Worm (Caenorhabditis elegans): ENCODE measurements around the gene glb-9.

glb-9 gene

ce11 chrII:7525458-7525857, 6.3 kb upstream of the glb-9 start, which contains the start of the genes ZK1290.7 and rnh-1.1:
TSS of gene ZK1290.7 (minus strand) at chrII:7525558.
TSS of gene rnh-1.1 (plus strand) at chrII:7525738.
- no peak for TF ChIP-seq lim-6 (tag; optimal IDR thresholded peaks at IDR 0.05)
- TF ChIP-seq ceh-6 (GFP tag; optimal IDR thresholded peaks at IDR 0.05): no peak
- no peak for TF ChIP-seq npax-4 (tag; optimal IDR thresholded peaks at IDR 0.05)
- TF ChIP-seq ceh-31 (tag; optimal IDR thresholded peaks at IDR 0.05): no peak
- TF ChIP-seq fkh-10 (GFP tag; optimal IDR thresholded peaks at IDR 0.05): no peak
- no peak for TF ChIP-seq pqm-1 (tag; optimal IDR thresholded peaks at IDR 0.05)

- TF ChIP-seq ceh-22 (tag; optimal IDR thresholded peaks at IDR 0.05) (no peak), ceh-45 (GFP tag; IDR thresholded peaks at IDR 0.05) (no peak), ahr-1 (tag; optimal IDR thresholded peaks at IDR 0.05) (no peak), fax-1 (tag; optimal IDR thresholded peaks at IDR 0.05) (no peak), tbx-7 (tag; optimal IDR thresholded peaks at IDR 0.05) (no peak), elt-4 (tag; optimal IDR thresholded peaks at IDR 0.05) (no peak), npax-4 (tag; optimal IDR thresholded peaks at IDR 0.05) (no peak), nfya-1 (tag; optimal IDR thresholded peaks at IDR 0.05) (no peak), ceh-48 (tag; optimal IDR thresholded peaks at IDR 0.05) (no peak)
Observed at ce11 chrII:7523281-7523680, 4.2 kb upstream of the glb-9 start, which contains the start of gene ZK1290.15. TSS of gene ZK1290.15 (plus strand) at chrII:7523581.

ce11 chrII:7521420-7521819, 2.3 kb upstream of the glb-9 start:
- no peak for TF ChIP-seq sox-2 (GFP tag; IDR thresholded peaks at IDR 0.05)
- TF ChIP-seq Y22D7AL.16 (tag; optimal IDR thresholded peaks at IDR 0.05): no peak
- no peak for TF ChIP-seq ceh-34 (tag; optimal IDR thresholded peaks at IDR 0.05)
- no peak for TF ChIP-seq sox-4 (tag; optimal IDR thresholded peaks at IDR 0.05)
- TF ChIP-seq fkh-10 (GFP tag; optimal IDR thresholded peaks at IDR 0.05): no peak
- TF ChIP-seq unc-55 (GFP tag; optimal IDR thresholded peaks at IDR 0.05): no peak
- no peak for TF ChIP-seq ceh-6 (GFP tag; optimal IDR thresholded peaks at IDR 0.05)
- TF ChIP-seq pros-1 (tag; optimal IDR thresholded peaks at IDR 0.05): no peak
- no peak for TF ChIP-seq dve-1 (tag; optimal IDR thresholded peaks at IDR 0.05)
- TF ChIP-seq nhr-232 (tag; optimal IDR thresholded peaks at IDR 0.05): no peak
- TF ChIP-seq ceh-2 (tag; optimal IDR thresholded peaks at IDR 0.05): no peak
- TF ChIP-seq T23F11.4 (GFP tag; optimal IDR thresholded peaks at IDR 0.05): no peak
- TF ChIP-seq lin-11 (tag; optimal IDR thresholded peaks at IDR 0.05): no peak
- no peak for TF ChIP-seq pag-3 (tag; optimal IDR thresholded peaks at IDR 0.05; ENCODE audit: borderline replicate concordance)
- TF ChIP-seq ahr-1 (tag; optimal IDR thresholded peaks at IDR 0.05): no peak

- TF ChIP-seq unc-55 (GFP tag; optimal IDR thresholded peaks at IDR 0.05) (no peak), dmd-4 (tag; optimal IDR thresholded peaks at IDR 0.05; ENCODE audit: borderline replicate concordance) (no peak), unc-86 (tag; optimal IDR thresholded peaks at IDR 0.05) (no peak), eyg-1 (tag; optimal IDR thresholded peaks at IDR 0.05) (no peak), pag-3 (tag; optimal IDR thresholded peaks at IDR 0.05; ENCODE audit: borderline replicate concordance) (no peak), madf-2 (tag; optimal IDR thresholded peaks at IDR 0.05) (no peak)
Observed at ce11 chrII:7505005-7505404, 14.1 kb downstream of the glb-9 start, which contains the start of gene C28F5.1. TSS of gene C28F5.1 (plus strand) at chrII:7505305.

ce11 chrII:7499390-7499789, 19.7 kb downstream of the glb-9 start, which contains the start of gene srab-14:
TSS of gene srab-14 (minus strand) at chrII:7499490.
- TF ChIP-seq F13H6.1 (tag; optimal IDR thresholded peaks at IDR 0.05) (no peak), hlh-30 (tag; optimal IDR thresholded peaks at IDR 0.05; ENCODE audit: insufficient read depth) (no peak), tbx-7 (tag; optimal IDR thresholded peaks at IDR 0.05) (no peak), che-1 (tag; optimal IDR thresholded peaks at IDR 0.05) (no peak), ztf-16 (tag; optimal IDR thresholded peaks at IDR 0.05) (no peak), C38D4.7 (GFP tag; optimal IDR thresholded peaks at IDR 0.05) (no peak), lin-11 (tag; optimal IDR thresholded peaks at IDR 0.05) (no peak), pha-2 (tag; optimal IDR thresholded peaks at IDR 0.05) (no peak), ttx-3 (tag; optimal IDR thresholded peaks at IDR 0.05) (no peak), syd-9 (tag; optimal IDR thresholded peaks at IDR 0.05) (no peak), unc-55 (GFP tag; optimal IDR thresholded peaks at IDR 0.05) (no peak)
